Fruit fly (Drosophila melanogaster) whole organism, embryonic: ENCODE results near the gene Vps37B.

ENCODE experiments used
- Asciz ChIP-seq: fragments of 200-800 bp; sonication (Bioruptor generic); optimal IDR thresholded peaks from 2 replicates; lab custom pipeline; 2017; ENCODE audit warnings: missing biosample characterization, mild to moderate bottlenecking, missing genetic modification characterization, missing genetic modification reagents
- Blimp-1 ChIP-seq: fragments of 200-800 bp; sonication (Bioruptor generic); optimal IDR thresholded peaks from 3 replicates; lab custom pipeline; 2018; ENCODE audit warnings: missing biosample characterization, missing genetic modification characterization, mild to moderate bottlenecking, moderate library complexity, missing genetic modification reagents
- Bteb2 ChIP-seq: fragments of 200-800 bp; sonication (Bioruptor generic); optimal IDR thresholded peaks from 2 replicates; lab custom pipeline; 2016; ENCODE audit warnings: missing biosample characterization, missing genetic modification characterization
- CG12744 ChIP-seq: fragments of 200-800 bp; sonication (Bioruptor generic); optimal IDR thresholded peaks from 2 replicates; lab custom pipeline; 2016; ENCODE audit warnings: missing biosample characterization, missing genetic modification characterization
- CG13123 ChIP-seq: fragments of 200-800 bp; sonication (Bioruptor generic); optimal IDR thresholded peaks from 2 replicates; lab custom pipeline; 2016; ENCODE audit warnings: missing biosample characterization, missing genetic modification characterization
- CG13624 ChIP-seq: fragments of 200-800 bp; sonication (Bioruptor generic); optimal IDR thresholded peaks from 2 replicates; lab custom pipeline; 2016; ENCODE audit warnings: missing biosample characterization, missing genetic modification characterization
- CG13894 ChIP-seq: fragments of 200-800 bp; sonication (Bioruptor generic); optimal IDR thresholded peaks from 3 replicates; lab custom pipeline; 2018; ENCODE audit warnings: missing biosample characterization, mild to moderate bottlenecking, missing genetic modification characterization, moderate library complexity
- CG14441 ChIP-seq: fragments of 200-800 bp; sonication (Bioruptor generic); IDR thresholded peaks from 2 replicates; pipeline ENCODE4 v1.3.6; 2022; ENCODE audit warnings: missing biosample characterization, missing genetic modification characterization
- CG1603 ChIP-seq: fragments of 200-800 bp; sonication (Bioruptor generic); optimal IDR thresholded peaks from 2 replicates; lab custom pipeline; 2019; ENCODE audit warnings: missing biosample characterization, mild to moderate bottlenecking, missing genetic modification characterization, moderate library complexity
- CG1647 ChIP-seq: fragments of 200-800 bp; sonication (Bioruptor generic); optimal IDR thresholded peaks from 3 replicates; lab custom pipeline; 2016; ENCODE audit warnings: missing biosample characterization, missing genetic modification characterization
- CG17359 ChIP-seq: fragments of 200-800 bp; sonication (Bioruptor generic); optimal IDR thresholded peaks from 3 replicates; lab custom pipeline; 2018; ENCODE audit warnings: missing biosample characterization, mild to moderate bottlenecking, missing genetic modification characterization, moderate library complexity
- CG17829 ChIP-seq: fragments of 200-800 bp; optimal IDR thresholded peaks from 2 replicates; lab custom pipeline; 2019; ENCODE audit warnings: missing biosample characterization, mild to moderate bottlenecking, missing genetic modification characterization, moderate library complexity
- CG1792 ChIP-seq: fragments of 200-800 bp; sonication (Bioruptor generic); optimal IDR thresholded peaks from 2 replicates; lab custom pipeline; 2016; ENCODE audit warnings: missing biosample characterization, missing genetic modification characterization
- CG2120 ChIP-seq: fragments of 200-800 bp; sonication (Bioruptor generic); optimal IDR thresholded peaks from 3 replicates; lab custom pipeline; 2016; ENCODE audit warnings: missing biosample characterization, missing genetic modification characterization
- CG4328 ChIP-seq: fragments of 200-800 bp; sonication (Bioruptor generic); optimal IDR thresholded peaks from 3 replicates; lab custom pipeline; 2017; ENCODE audit warnings: missing biosample characterization, missing genetic modification reagents, missing genetic modification characterization
- CG6654 ChIP-seq: fragments of 200-800 bp; sonication (Bioruptor generic); optimal IDR thresholded peaks from 2 replicates; lab custom pipeline; 2017; ENCODE audit warnings: missing biosample characterization, mild to moderate bottlenecking, missing genetic modification characterization
- CG8281 ChIP-seq: fragments of 200-800 bp; sonication (Bioruptor generic); optimal IDR thresholded peaks from 2 replicates; lab custom pipeline; 2018; ENCODE audit warnings: missing biosample characterization, mild to moderate bottlenecking, missing genetic modification characterization, moderate library complexity
- CG8290 ChIP-seq, 3 experiments: fragments of 200-800 bp; sonication (Bioruptor generic); optimal IDR thresholded peaks; 2 replicates each; lab custom pipeline; 2016 to 2019; ENCODE audit warnings: missing biosample characterization in 3 of 3, missing genetic modification characterization in 3 of 3, mild to moderate bottlenecking in 2 of 3, moderate library complexity in 1 of 3
- D19A ChIP-seq: fragments of 200-800 bp; optimal IDR thresholded peaks from 3 replicates; lab custom pipeline; 2019; ENCODE audit warnings: missing biosample characterization, mild to moderate bottlenecking, missing genetic modification characterization, moderate library complexity
- Dll ChIP-seq: fragments of 200-800 bp; sonication (Bioruptor generic); IDR thresholded peaks from 4 replicates; pipeline ENCODE4 v1.3.6; 2022; ENCODE audit warnings: missing biosample characterization, missing genetic modification characterization; ENCODE audit not compliant: partially characterized antibody
- Doc3 ChIP-seq: fragments of 200-800 bp; sonication (Bioruptor generic); IDR thresholded peaks from 3 replicates; pipeline ENCODE4 v1.3.6; 2022; ENCODE audit warnings: missing biosample characterization, missing genetic modification characterization; ENCODE audit not compliant: partially characterized antibody
- Drgx ChIP-seq: fragments of 200-800 bp; sonication (Bioruptor generic); IDR thresholded peaks from 2 replicates; pipeline ENCODE4 v1.3.6; 2022; ENCODE audit warnings: missing biosample characterization, missing genetic modification characterization
- Ets97D ChIP-seq: fragments of 200-800 bp; sonication (Bioruptor generic); optimal IDR thresholded peaks from 3 replicates; lab custom pipeline; 2016; ENCODE audit warnings: missing biosample characterization, missing genetic modification characterization
- Fer2 ChIP-seq: fragments of 200-800 bp; sonication (Bioruptor generic); optimal IDR thresholded peaks from 2 replicates; lab custom pipeline; 2018; ENCODE audit warnings: missing biosample characterization, mild to moderate bottlenecking, missing genetic modification characterization, moderate library complexity
- HLH3B ChIP-seq: fragments of 200-800 bp; sonication (Bioruptor generic); IDR thresholded peaks from 2 replicates; pipeline ENCODE4 v1.3.6; 2022; ENCODE audit warnings: missing biosample characterization, missing genetic modification characterization
- Hr3 ChIP-seq: fragments of 200-800 bp; sonication (Bioruptor generic); optimal IDR thresholded peaks from 3 replicates; lab custom pipeline; 2016; ENCODE audit warnings: missing biosample characterization, missing genetic modification characterization
- Mad ChIP-seq: fragments of 200-800 bp; sonication (Bioruptor generic); optimal IDR thresholded peaks from 2 replicates; lab custom pipeline; 2016; ENCODE audit warnings: missing biosample characterization, missing genetic modification characterization
- NC2β ChIP-seq: fragments of 200-800 bp; sonication (Bioruptor generic); optimal IDR thresholded peaks from 2 replicates; lab custom pipeline; 2016; ENCODE audit warnings: missing biosample characterization, missing genetic modification characterization
- Rfx ChIP-seq: fragments of 200-800 bp; sonication (Bioruptor generic); IDR thresholded peaks from 2 replicates; pipeline ENCODE4 v1.3.6; 2022; ENCODE audit warnings: missing biosample characterization, missing genetic modification characterization
- Sin3A ChIP-seq: fragments of >200 bp; optimal IDR thresholded peaks from 2 replicates; lab custom pipeline; 2018
- Tbp ChIP-seq: fragments of >200 bp; optimal IDR thresholded peaks from 2 replicates; lab custom pipeline; 2018; ENCODE audit warnings: missing biosample characterization, missing genetic modification characterization
- ab ChIP-seq: fragments of 200-800 bp; sonication (Bioruptor generic); optimal IDR thresholded peaks from 2 replicates; lab custom pipeline; 2016; ENCODE audit warnings: missing biosample characterization, missing genetic modification characterization
- cad ChIP-seq: fragments of >200 bp; optimal IDR thresholded peaks from 2 replicates; lab custom pipeline; 2017; ENCODE audit warnings: missing biosample characterization, missing genetic modification characterization
- ems ChIP-seq: fragments of 200-800 bp; sonication (Bioruptor generic); optimal IDR thresholded peaks from 3 replicates; lab custom pipeline; 2016; ENCODE audit warnings: missing biosample characterization, missing genetic modification characterization
- ewg ChIP-seq: fragments of 200-800 bp; sonication (Bioruptor generic); optimal IDR thresholded peaks from 3 replicates; lab custom pipeline; 2017; ENCODE audit warnings: mild to moderate bottlenecking, missing biosample characterization, missing genetic modification reagents, missing genetic modification characterization
- gt ChIP-seq: fragments of 200-800 bp; sonication (Bioruptor generic); IDR thresholded peaks from 2 replicates; pipeline ENCODE4 v1.3.6; 2022; ENCODE audit warnings: missing biosample characterization, missing genetic modification characterization
- lola ChIP-seq, 3 experiments: fragments of >200 bp in 2 of 3; fragments of 200-800 bp in 1 of 3; sonication (Bioruptor generic) in 1 of 3; optimal IDR thresholded peaks; 2 replicates each; lab custom pipeline; 2017 to 2019; ENCODE audit warnings: missing biosample characterization in 3 of 3, missing genetic modification characterization in 3 of 3, mild to moderate bottlenecking in 1 of 3, moderate library complexity in 1 of 3
- mld ChIP-seq: fragments of 200-800 bp; sonication (Bioruptor generic); IDR thresholded peaks from 3 replicates; pipeline ENCODE4 v1.3.6; 2022; ENCODE audit warnings: missing biosample characterization, missing genetic modification characterization; ENCODE audit not compliant: partially characterized antibody
- nmo ChIP-seq: fragments of 200-800 bp; sonication (Bioruptor generic); optimal IDR thresholded peaks from 2 replicates; lab custom pipeline; 2018; ENCODE audit warnings: missing biosample characterization, mild to moderate bottlenecking, missing genetic modification characterization, moderate library complexity
- nom ChIP-seq: fragments of 200-800 bp; sonication (Bioruptor generic); optimal IDR thresholded peaks from 2 replicates; lab custom pipeline; 2017; ENCODE audit warnings: missing biosample characterization, missing genetic modification characterization, mild to moderate bottlenecking, moderate library complexity, missing genetic modification reagents
- p53 ChIP-seq: fragments of 200-800 bp; sonication (Bioruptor generic); optimal IDR thresholded peaks from 2 replicates; lab custom pipeline; 2016; ENCODE audit warnings: missing biosample characterization, missing genetic modification characterization
- pros ChIP-seq: fragments of 200-800 bp; sonication (Bioruptor generic); optimal IDR thresholded peaks from 3 replicates; lab custom pipeline; 2019; ENCODE audit warnings: missing biosample characterization, mild to moderate bottlenecking, missing genetic modification characterization, moderate library complexity
- ranshi ChIP-seq: fragments of 200-800 bp; sonication (Bioruptor generic); IDR thresholded peaks from 2 replicates; pipeline ENCODE4 v1.3.6; 2022; ENCODE audit warnings: missing biosample characterization, missing genetic modification characterization
- slou ChIP-seq: fragments of 200-800 bp; sonication (Bioruptor generic); optimal IDR thresholded peaks from 3 replicates; lab custom pipeline; 2016; ENCODE audit warnings: missing biosample characterization, missing genetic modification characterization
- sna ChIP-seq: fragments of 200-800 bp; sonication (Bioruptor generic); IDR thresholded peaks from 2 replicates; pipeline ENCODE4 v1.3.6; 2022; ENCODE audit warnings: missing biosample characterization, missing genetic modification characterization; ENCODE audit not compliant: partially characterized antibody
- tna ChIP-seq: fragments of 200-800 bp; sonication (Bioruptor generic); IDR thresholded peaks from 2 replicates; pipeline ENCODE4 v1.3.6; 2022; ENCODE audit warnings: missing biosample characterization, missing genetic modification characterization; ENCODE audit not compliant: partially characterized antibody
- vvl ChIP-seq: fragments of 200-800 bp; sonication (Bioruptor generic); IDR thresholded peaks from 2 replicates; pipeline ENCODE4 v1.3.6; 2022; ENCODE audit warnings: missing biosample characterization, missing genetic modification characterization

Gene Vps37B

DNA sequence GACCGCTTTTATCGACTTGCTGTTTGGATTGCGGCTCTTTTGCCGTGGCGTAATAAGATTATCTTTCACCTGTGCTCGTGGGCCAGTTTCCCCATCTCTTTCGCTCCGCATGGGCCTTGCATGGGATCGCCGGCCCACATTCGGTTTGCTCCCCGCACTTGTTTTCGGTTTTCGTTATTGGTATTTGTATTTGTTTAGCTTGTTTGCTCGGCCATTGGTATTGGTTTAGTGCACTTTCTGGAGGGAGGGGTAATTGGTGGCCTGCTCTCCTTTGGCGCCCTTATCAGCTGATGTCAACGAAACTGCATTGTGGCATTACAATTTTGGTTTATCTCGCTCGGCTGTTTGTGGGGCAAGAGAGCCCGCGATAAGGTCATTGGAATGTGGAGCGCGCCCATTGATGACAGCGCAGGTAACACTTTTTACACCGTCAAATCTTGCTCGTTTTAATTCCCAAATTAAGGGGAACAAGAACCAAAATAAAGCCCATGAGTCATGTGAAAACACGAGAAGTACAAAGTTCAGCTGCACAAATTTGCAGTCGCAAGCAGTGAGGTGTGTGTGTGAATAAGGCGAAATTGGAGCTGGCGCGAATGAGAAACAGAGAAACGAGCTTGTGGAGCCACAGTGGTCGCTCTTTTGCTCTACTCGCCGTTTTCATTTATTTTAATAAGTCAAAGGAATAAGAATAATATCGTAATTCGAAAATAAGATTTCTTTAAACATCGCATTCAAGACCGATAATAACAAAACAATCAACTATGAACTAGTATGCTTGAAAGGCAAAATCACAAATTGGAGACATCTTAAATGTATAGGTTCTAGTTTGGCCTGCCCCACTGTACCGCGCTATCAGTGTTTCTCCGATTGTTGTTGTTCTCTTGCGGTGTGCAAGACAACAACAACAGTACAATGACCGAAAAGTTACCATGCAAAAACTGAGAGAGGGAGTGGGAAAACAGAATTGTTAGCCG lies 10.3 kb upstream of the Vps37B start (continued):
- peak; percentile 94 for TF ChIP-seq Hr3
- no peak for TF ChIP-seq Tbp (GFP tag; lab: Kevin White, UChicago)
- peak; percentile 98 for TF ChIP-seq CG1647 (GFP tag; lab: Kevin White, UChicago)
- peak; percentile 97 for TF ChIP-seq vvl (GFP tag; lab: Robert Waterston, UW)
- peak; percentile 86 for TF ChIP-seq CG8281 (tag; lab: Kevin White, UChicago)
- peak; percentile 89 for TF ChIP-seq nom
- peak; percentile 98 for TF ChIP-seq CG1603 (tag; lab: Kevin White, UChicago)
- no peak for TF ChIP-seq cad (GFP tag; lab: Kevin White, UChicago)
- peak in 1 of 3 experiments; percentile 97 for TF ChIP-seq lola (GFP tag; optimal IDR thresholded peaks at IDR 0.05; lab: Kevin White, UChicago)
- TF ChIP-seq Dll: no peak
- TF ChIP-seq ems (GFP tag; lab: Kevin White, UChicago): peak; percentile 96
- TF ChIP-seq Ets97D (GFP tag; lab: Kevin White, UChicago): peak; percentile 91
- TF ChIP-seq sna (GFP tag; lab: Robert Waterston, UW): 0 out of 2 replicates have a peak, but pooled peaks have one; percentile 21
- TF ChIP-seq gt (GFP tag; lab: Robert Waterston, UW): peak; percentile 94
- peak; percentile 97 for TF ChIP-seq ewg (GFP tag; lab: Kevin White, UChicago)
- TF ChIP-seq CG13123: peak; percentile 99
- peak; percentile 84 for TF ChIP-seq CG6654
- peak; percentile 13 for TF ChIP-seq ab (GFP tag; lab: Kevin White, UChicago)
- TF ChIP-seq slou: peak; percentile 86
- peak; percentile 94 for TF ChIP-seq ranshi (GFP tag; lab: Robert Waterston, UW)
- TF ChIP-seq CG17829 (tag; lab: Kevin White, UChicago): peak; percentile 92
- no peak for TF ChIP-seq mld
- peak; percentile 97 for TF ChIP-seq HLH3B (GFP tag; lab: Robert Waterston, UW)
- no peak for TF ChIP-seq Sin3A
- TF ChIP-seq Doc3 (GFP tag; lab: Robert Waterston, UW): no peak
- TF ChIP-seq CG1792 (GFP tag; lab: Kevin White, UChicago): peak; percentile 99
- TF ChIP-seq CG17359 (tag; lab: Kevin White, UChicago): peak; percentile 99
- TF ChIP-seq CG8290 (GFP tag; optimal IDR thresholded peaks at IDR 0.05; lab: Kevin White, UChicago): peak; percentile 100
- TF ChIP-seq CG8290 (tag; optimal IDR thresholded peaks at IDR 0.05; lab: Kevin White, UChicago): peak; percentile 91 to 100
- peak; percentile 98 for TF ChIP-seq p53 (GFP tag; lab: Kevin White, UChicago)
- peak; percentile 91 for TF ChIP-seq D19A (tag; lab: Kevin White, UChicago)
- peak; percentile 68 for TF ChIP-seq nmo (GFP tag; lab: Kevin White, UChicago)
- TF ChIP-seq CG13894 (tag; lab: Kevin White, UChicago): no peak
- TF ChIP-seq Drgx (GFP tag; lab: Robert Waterston, UW): peak; percentile 90
- peak; percentile 69 for TF ChIP-seq pros (GFP tag; lab: Kevin White, UChicago)
- peak; percentile 99 for TF ChIP-seq Mad (GFP tag; lab: Kevin White, UChicago)
- TF ChIP-seq tna: no peak
- peak; percentile 98 for TF ChIP-seq Blimp-1 (GFP tag; lab: Kevin White, UChicago)
- peak; percentile 100 for TF ChIP-seq Asciz (GFP tag; lab: Kevin White, UChicago)
- TF ChIP-seq Rfx (GFP tag; lab: Robert Waterston, UW): peak; percentile 71
- peak; percentile 68 for TF ChIP-seq CG14441
- peak; percentile 84 for TF ChIP-seq Bteb2
- TF ChIP-seq CG4328 (GFP tag; lab: Kevin White, UChicago): peak; percentile 96
- TF ChIP-seq Fer2 (tag; lab: Kevin White, UChicago): peak; percentile 67
- peak; percentile 99 for TF ChIP-seq NC2β
- TF ChIP-seq CG13624 (GFP tag; lab: Kevin White, UChicago): peak; percentile 86
- peak; percentile 64 for TF ChIP-seq CG2120 (GFP tag; lab: Kevin White, UChicago)
- TF ChIP-seq CG12744 (GFP tag; lab: Kevin White, UChicago): peak; percentile 94
